Worm (Caenorhabditis elegans): ENCODE results near the gene fbxc-52.

- TF ChIP-seq ces-1 (GFP tag; optimal IDR thresholded peaks at IDR 0.05) (no peak), nhr-12 (tag; optimal IDR thresholded peaks at IDR 0.05) (no peak), ham-2 (GFP tag; optimal IDR thresholded peaks at IDR 0.05) (no peak), cnd-1 (tag; optimal IDR thresholded peaks at IDR 0.05) (no peak), lin-32 (GFP tag; optimal IDR thresholded peaks at IDR 0.05) (no peak), nhr-237 (tag; optimal IDR thresholded peaks at IDR 0.05) (no peak), elt-3 (tag; optimal IDR thresholded peaks at IDR 0.05) (no peak), unc-62 (GFP tag; optimal IDR thresholded peaks at IDR 0.05) (no peak), ztf-11 (tag; optimal IDR thresholded peaks at IDR 0.05) (no peak), ceh-43 (GFP tag; optimal IDR thresholded peaks at IDR 0.05) (no peak), sptf-1 (tag; optimal IDR thresholded peaks at IDR 0.05) (no peak), sem-2 (GFP tag; optimal IDR thresholded peaks at IDR 0.05) (no peak), snpc-4 (tag; optimal IDR thresholded peaks at IDR 0.05) (no peak), lsy-2 (tag; optimal IDR thresholded peaks at IDR 0.05) (no peak)
These were observed 6.0 kb upstream of the fbxc-52 start, which contains the start of gene fbxc-53 for ce11 chrII:3711047-3711446.
